Fruit fly (Drosophila melanogaster): ENCODE results near the gene pst.

Gene pst

DNA sequence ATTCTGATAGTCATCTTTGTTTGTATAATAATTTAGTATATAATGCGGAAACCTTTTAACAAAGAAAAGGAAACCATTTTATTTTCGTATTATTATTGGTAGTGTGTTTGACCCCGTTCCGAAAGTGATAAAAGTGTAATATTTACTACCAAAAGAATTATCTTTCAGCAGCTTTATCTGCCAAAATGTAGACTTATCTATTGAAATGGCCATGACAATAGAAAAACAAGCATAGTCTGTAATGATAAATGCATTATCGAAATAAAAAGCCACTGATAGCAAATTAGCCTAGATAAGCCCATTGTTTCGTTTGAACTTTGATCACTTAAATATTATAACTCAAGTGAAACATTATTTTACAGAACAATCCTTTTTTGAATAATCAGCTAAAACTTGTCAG, 16.1 kb upstream of the pst start:
- TF ChIP-seq h (optimal IDR thresholded peaks at IDR 0.05) (no peak), psq (optimal IDR thresholded peaks at IDR 0.05) (no peak), insv (optimal IDR thresholded peaks at IDR 0.05) (no peak), Myc (optimal IDR thresholded peaks at IDR 0.05) (no peak), ttk (optimal IDR thresholded peaks at IDR 0.05) (no peak), Sin3A (optimal IDR thresholded peaks at IDR 0.05) (no peak)

DNA sequence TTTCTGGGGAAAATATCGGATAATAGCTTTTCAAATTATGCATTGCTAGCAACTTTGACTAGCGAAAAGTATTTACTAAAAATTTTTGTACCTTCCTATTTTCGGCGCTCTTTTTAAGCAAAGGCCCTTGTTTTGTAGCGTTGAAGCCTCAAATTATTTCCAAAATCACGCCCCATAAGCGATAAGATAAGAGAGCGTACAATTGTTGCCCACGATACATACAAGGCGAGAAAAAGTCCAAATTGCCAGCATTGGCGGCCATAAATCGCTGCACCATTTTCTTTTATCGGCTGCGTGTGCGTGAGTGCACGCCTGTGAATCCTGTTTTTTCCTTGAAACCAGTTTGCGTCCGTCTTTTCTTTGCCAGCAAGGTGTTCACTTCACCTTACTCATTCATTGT, 11.2 kb upstream of the pst start:
- TF ChIP-seq Sin3A (optimal IDR thresholded peaks at IDR 0.05) (no peak), h (optimal IDR thresholded peaks at IDR 0.05) (no peak), psq (optimal IDR thresholded peaks at IDR 0.05) (no peak), Myc (optimal IDR thresholded peaks at IDR 0.05) (no peak), ttk (optimal IDR thresholded peaks at IDR 0.05) (no peak), insv (optimal IDR thresholded peaks at IDR 0.05) (no peak)

DNA sequence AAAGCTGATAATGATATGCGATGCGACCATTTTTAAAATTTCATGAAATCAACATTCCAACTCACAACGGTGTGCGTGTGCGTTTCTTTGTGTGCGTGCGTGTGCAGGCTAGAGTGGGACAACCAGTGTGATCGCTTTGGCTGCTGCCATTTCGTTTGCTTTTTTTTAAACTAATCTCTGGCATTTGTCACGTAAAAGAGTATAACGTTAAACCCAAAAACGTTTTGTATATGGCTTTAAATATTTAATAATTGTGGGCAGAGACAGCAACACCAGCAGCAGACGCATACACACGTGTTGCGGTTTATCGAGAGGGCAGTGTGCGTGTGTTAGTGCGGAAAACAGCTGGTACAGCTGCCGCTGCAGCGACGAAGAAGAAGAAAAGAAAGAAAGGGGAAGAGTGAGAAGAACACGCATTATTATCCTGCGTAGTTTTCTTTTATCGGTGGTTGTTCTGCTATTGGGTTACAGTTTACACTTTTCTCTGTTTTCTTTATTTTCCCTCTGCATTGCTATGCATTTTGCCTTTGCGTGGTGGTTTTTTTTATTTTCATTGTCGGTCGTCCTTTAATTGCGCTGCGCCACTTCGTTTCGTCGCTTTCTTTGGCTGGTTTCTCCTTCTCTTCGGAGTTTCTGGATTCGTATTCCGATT, 10.3 kb upstream of the pst start:
- TF ChIP-seq insv (optimal IDR thresholded peaks at IDR 0.05) (no peak), Myc (optimal IDR thresholded peaks at IDR 0.05) (no peak), ttk (optimal IDR thresholded peaks at IDR 0.05) (no peak), Sin3A (optimal IDR thresholded peaks at IDR 0.05) (no peak), psq (optimal IDR thresholded peaks at IDR 0.05) (no peak), h (optimal IDR thresholded peaks at IDR 0.05) (no peak)

DNA sequence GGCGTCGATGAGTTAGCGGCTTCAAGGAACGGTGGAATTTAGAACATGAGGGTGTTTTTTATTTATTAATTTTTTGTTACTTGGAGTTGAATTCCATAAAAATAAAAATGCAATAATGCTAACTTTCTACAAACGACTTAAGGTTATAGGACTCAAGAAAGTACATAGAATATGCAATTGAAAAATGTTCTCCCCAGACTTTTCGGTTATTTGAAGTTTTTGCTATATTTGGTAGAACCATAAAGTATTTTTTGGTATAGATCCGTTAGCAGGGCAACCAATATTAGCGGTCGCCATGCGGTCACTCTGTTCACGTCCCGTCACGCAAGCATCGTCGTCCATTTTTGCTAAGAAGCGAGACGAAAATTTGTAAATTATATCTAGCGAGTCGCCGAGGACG, 9.5 kb upstream of the pst start, which contains the start of gene akirin:
Gene akirin (plus strand): TSS at position 301 of the 400 bp plus-strand sequence.
- no peak for TF ChIP-seq psq (optimal IDR thresholded peaks at IDR 0.05)
- no peak for TF ChIP-seq insv (optimal IDR thresholded peaks at IDR 0.05)
- no peak for TF ChIP-seq ttk (optimal IDR thresholded peaks at IDR 0.05)
- TF ChIP-seq Sin3A (optimal IDR thresholded peaks at IDR 0.05): no peak
- no peak for TF ChIP-seq Myc (optimal IDR thresholded peaks at IDR 0.05)
- TF ChIP-seq h (optimal IDR thresholded peaks at IDR 0.05): no peak

DNA sequence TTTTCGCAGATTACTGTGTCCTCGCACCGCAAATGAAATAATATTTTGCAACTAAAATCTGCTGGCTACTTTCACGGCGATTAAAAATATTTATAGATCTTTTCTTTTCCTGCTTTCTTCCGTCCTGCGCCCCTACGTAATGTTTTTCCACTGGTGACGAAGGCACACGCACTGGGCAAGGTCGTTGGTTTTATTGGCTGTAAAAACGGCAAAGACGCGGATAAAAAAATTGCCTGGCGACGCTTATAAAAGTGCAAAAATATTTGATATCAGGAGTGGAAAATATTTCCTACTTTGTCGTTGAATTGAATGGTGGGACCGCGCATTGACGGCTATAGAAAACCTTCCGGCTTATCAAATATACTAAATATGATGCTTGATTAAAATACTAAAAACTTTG, 8.9 kb upstream of the pst start, which contains the start of gene Sh3beta:
Gene Sh3beta (minus strand): TSS at position 327 of the 400 bp plus-strand sequence.
- TF ChIP-seq h (optimal IDR thresholded peaks at IDR 0.05) (no peak), insv (optimal IDR thresholded peaks at IDR 0.05) (no peak), psq (optimal IDR thresholded peaks at IDR 0.05) (no peak), Myc (optimal IDR thresholded peaks at IDR 0.05) (no peak), Sin3A (optimal IDR thresholded peaks at IDR 0.05) (no peak), ttk (optimal IDR thresholded peaks at IDR 0.05) (no peak)

DNA sequence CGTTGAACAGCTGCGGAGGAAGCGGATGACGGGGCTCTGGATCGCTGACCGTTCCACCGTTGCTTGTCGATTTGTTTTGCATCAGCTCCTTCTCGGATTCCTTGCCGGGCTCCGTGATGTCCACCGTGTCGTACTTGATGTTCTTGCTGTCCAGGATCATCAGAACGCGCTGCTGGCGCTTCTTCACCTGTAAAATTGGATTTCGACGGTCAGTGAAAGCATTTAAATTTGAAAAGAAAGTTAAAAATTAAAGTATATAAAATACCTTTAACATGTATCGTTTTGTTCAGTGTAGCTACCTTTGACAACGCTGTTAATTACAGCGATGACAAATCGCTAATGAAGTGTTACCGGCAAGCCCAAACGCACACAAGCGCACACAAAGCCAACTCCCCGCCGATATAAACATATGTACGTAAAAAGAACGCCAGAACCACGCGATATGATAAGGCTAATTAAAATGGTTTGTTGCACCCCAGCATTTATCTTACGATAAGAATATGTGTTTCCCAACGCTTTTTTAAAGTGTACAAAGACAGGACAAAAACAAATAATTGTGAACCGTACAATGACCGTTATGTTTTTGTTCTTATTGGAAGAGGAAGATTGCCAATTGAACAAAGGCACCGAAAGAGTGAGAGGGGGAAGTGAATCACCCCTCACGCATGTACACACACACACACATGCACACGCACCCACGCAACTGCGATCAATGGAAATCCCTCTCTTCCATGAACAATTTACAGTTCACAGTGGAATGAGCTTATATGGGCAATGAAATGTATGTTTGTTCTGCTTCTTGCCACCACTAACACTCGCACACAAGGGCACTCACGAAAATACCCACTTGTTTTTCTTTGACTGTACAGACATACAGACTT, 8.0 kb upstream of the pst start:
- no peak for TF ChIP-seq insv (optimal IDR thresholded peaks at IDR 0.05)
- no peak for TF ChIP-seq Sin3A (optimal IDR thresholded peaks at IDR 0.05)
- no peak for TF ChIP-seq h (optimal IDR thresholded peaks at IDR 0.05)
- no peak for TF ChIP-seq Myc (optimal IDR thresholded peaks at IDR 0.05)
- TF ChIP-seq psq (optimal IDR thresholded peaks at IDR 0.05): no peak
- TF ChIP-seq ttk (optimal IDR thresholded peaks at IDR 0.05): no peak

DNA sequence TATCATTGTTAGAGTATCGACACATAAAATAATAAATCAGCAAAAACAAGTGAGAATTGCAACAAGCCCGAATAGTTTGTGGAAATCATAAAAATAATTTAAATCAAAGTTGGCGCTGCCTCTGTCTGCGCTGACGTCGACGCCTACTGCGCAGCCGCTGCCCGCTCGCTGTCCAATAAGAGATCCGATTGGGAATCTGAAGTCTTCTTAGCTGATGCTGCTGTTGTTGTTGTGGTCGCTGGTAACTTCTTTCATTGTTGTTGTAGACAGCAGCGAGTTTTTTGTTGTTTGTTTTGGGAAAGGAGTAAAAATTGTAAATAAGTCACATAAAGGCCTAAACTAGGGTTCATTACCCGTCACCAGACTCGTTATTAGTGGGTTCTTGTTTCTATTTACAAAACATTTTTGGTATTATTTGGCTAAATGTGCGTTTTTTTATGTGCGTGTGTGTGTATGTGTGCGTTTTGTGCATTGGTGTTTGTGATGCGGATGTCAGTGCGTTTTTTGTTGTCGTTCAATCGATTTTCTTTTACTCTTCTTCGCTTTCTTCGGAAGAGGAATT, 4.7 kb upstream of the pst start:
- TF ChIP-seq insv (optimal IDR thresholded peaks at IDR 0.05): no peak
- no peak for TF ChIP-seq Sin3A (optimal IDR thresholded peaks at IDR 0.05)
- TF ChIP-seq Myc (optimal IDR thresholded peaks at IDR 0.05): no peak
- no peak for TF ChIP-seq h (optimal IDR thresholded peaks at IDR 0.05)

DNA sequence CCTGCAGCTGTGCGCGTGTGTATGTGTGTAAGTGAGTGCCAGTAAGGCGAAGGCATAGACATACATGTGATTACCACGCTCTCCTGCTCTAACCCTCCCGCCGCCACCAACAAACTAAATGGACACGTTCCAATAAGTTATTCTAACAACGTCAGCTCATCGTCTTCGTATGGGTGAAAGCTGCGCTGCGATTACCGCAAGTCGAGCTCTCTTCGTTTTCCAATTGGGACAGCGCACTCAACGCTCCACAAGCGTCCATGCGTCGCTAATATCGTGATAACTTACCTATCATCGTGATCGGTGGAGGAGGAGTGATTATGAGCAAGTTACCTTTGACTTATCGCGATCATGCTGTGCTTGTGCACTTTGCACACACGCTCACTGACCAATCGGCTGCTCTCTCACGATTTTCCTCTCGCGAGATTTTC, 1.0 kb upstream of the pst start:
- no peak for TF ChIP-seq Myc (optimal IDR thresholded peaks at IDR 0.05)
- TF ChIP-seq ttk (optimal IDR thresholded peaks at IDR 0.05): no peak
- TF ChIP-seq h (optimal IDR thresholded peaks at IDR 0.05): no peak
- TF ChIP-seq insv (optimal IDR thresholded peaks at IDR 0.05): no peak
- no peak for TF ChIP-seq psq (optimal IDR thresholded peaks at IDR 0.05)
- no peak for TF ChIP-seq Sin3A (optimal IDR thresholded peaks at IDR 0.05)

DNA sequence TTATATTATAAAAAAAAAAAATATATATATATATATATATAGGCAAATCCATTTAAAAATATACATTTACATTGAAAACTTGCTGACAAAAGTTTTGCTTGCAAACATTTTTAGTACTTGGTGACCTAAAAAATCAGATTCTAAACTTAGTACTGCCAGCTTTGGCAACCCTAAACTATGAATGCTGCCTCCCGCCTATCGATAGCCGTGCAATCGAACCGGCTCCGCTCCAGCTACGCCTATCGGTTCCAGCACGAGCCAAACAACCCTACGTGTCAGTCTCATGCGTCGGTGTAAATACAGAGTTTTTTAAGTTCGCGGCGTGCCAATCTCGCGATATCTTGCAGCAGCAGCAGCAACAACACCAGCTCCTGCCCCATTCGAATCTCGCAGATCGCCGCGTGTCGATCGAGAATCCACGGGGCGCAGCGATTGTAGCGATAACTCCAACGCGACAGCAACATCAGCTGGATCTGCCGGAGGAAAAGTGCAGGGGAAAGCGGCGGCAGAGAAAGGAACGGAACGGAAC, 325 bp upstream of the pst start, which contains the start of gene Sec63:
Gene Sec63 (plus strand): TSS at position 238 of the 529 bp plus-strand sequence.
- TF ChIP-seq ttk (optimal IDR thresholded peaks at IDR 0.05): no peak
- no peak for TF ChIP-seq Myc (optimal IDR thresholded peaks at IDR 0.05)
- no peak for TF ChIP-seq Sin3A (optimal IDR thresholded peaks at IDR 0.05)
- TF ChIP-seq insv (optimal IDR thresholded peaks at IDR 0.05): no peak
- TF ChIP-seq psq (optimal IDR thresholded peaks at IDR 0.05): no peak
- TF ChIP-seq h (optimal IDR thresholded peaks at IDR 0.05): no peak

DNA sequence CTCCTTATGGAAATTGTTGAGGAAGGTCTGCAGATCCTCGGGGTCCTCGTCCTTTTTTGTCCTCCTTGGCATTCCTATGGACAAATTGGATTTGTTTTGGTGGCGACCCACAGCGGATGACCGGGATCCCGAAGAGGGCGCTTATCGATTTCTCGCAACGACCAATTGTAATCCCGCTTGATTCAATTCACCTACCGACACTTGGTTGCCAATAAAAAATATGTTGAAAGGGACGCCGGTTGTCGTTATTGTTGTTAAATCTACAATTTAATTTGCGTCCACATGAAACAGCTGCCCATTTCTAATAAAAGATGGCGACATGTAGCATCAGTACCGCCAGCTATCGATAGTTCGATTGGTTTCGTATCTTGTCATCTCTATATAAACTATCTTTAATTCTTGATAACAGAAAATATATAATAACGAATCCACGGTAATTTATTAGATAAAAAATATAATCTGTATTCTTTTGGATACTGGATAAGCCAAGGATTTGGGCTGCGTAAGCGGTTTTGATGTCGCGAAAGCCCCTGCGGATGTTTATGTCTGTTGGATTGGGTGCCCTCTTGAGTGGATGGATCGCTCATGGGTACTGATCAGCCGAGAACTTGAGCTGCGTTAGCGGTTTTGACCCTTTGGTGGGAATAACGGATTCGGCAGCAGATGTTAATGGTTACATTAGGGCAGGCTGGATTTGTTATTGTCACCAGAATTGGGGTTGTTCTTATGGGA, 3.5 kb downstream of the pst start, which contains the start of gene CTCF:
Gene CTCF (minus strand): TSS at position 328 of the 732 bp plus-strand sequence.
- no peak for TF ChIP-seq insv (optimal IDR thresholded peaks at IDR 0.05)
- TF ChIP-seq ttk (optimal IDR thresholded peaks at IDR 0.05): no peak
- no peak for TF ChIP-seq h (optimal IDR thresholded peaks at IDR 0.05)
- TF ChIP-seq Myc (optimal IDR thresholded peaks at IDR 0.05): no peak
- TF ChIP-seq Sin3A (optimal IDR thresholded peaks at IDR 0.05): no peak
- no peak for TF ChIP-seq psq (optimal IDR thresholded peaks at IDR 0.05)

DNA sequence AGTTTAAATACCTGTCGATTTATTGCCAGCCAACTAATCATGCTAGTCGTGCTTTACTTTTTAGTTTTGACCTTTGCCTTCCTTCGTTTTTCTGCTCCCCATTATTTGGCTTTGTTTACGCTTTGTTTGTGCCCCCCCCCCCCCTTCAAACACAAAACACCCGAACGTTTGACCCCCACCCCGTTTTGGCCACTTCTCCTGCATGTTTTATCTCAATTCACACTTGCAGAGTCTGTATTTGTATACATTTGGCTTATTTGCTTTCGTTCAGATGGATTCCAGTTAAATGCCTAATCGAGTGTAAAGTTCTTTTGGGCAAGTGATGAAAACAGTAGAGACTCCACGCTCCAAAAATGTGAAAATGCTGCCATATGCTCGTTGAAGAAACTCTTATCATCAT, 10.8 kb downstream of the pst start:
- TF ChIP-seq Myc (optimal IDR thresholded peaks at IDR 0.05) (no peak), ttk (optimal IDR thresholded peaks at IDR 0.05) (no peak), psq (optimal IDR thresholded peaks at IDR 0.05) (no peak), h (optimal IDR thresholded peaks at IDR 0.05) (no peak), Sin3A (optimal IDR thresholded peaks at IDR 0.05) (no peak), insv (optimal IDR thresholded peaks at IDR 0.05) (no peak)

Measured in Kc167 (cell line).